Worm (Caenorhabditis elegans) whole organism, L1 larva: Measurements from ENCODE around the gene attf-3.
A peak's percentile ranks its signal among the peaks of the same experiment; 100 is the strongest.

ENCODE experiments used
- C04F5.9 ChIP-seq: sonication (generic microtip); optimal IDR thresholded peaks from 2 replicates; lab custom pipeline; 2016; ENCODE audit warnings: missing genetic modification characterization, missing compliant biosample characterization
- C16A3.4 ChIP-seq: fragments of 150-350 bp; optimal IDR thresholded peaks from 2 replicates; lab custom pipeline; 2014; ENCODE audit warnings: missing biosample characterization, missing genetic modification characterization
- C34B4.2 ChIP-seq: sonication (generic microtip); optimal IDR thresholded peaks from 2 replicates; lab custom pipeline; 2017; ENCODE audit warnings: mild to moderate bottlenecking, missing genetic modification characterization, missing compliant biosample characterization
- aha-1 ChIP-seq: fragments of 150-350 bp; optimal IDR thresholded peaks from 2 replicates; lab custom pipeline; 2014; ENCODE audit warnings: missing biosample characterization, missing genetic modification characterization
- ceh-82 ChIP-seq, 3 experiments: fragments of 150-350 bp in 1 of 3; sonication (generic microtip) in 2 of 3; optimal IDR thresholded peaks; 2 replicates each; lab custom pipeline; 2014 to 2017; ENCODE audit warnings: missing biosample characterization in 3 of 3, missing genetic modification characterization in 3 of 3
- ceh-90 ChIP-seq: sonication (generic microtip); optimal IDR thresholded peaks from 2 replicates; lab custom pipeline; 2016; ENCODE audit warnings: missing genetic modification characterization, missing compliant biosample characterization
- ces-1 ChIP-seq: fragments of 150-350 bp; optimal IDR thresholded peaks from 2 replicates; lab custom pipeline; 2014; ENCODE audit warnings: missing biosample characterization, missing genetic modification reagents, missing genetic modification characterization
- dpl-1 ChIP-seq, 3 experiments: fragments of 150-350 bp in 2 of 3; sonication (generic microtip) in 1 of 3; optimal IDR thresholded peaks; 2 replicates each; lab custom pipeline; 2014 to 2017; ENCODE audit warnings: missing biosample characterization in 3 of 3, missing genetic modification characterization in 3 of 3, missing genetic modification reagents in 3 of 3
- efl-1 ChIP-seq, 4 experiments: fragments of 150-350 bp; optimal IDR thresholded peaks in 3 of 4; peaks in 1 of 4; 1 replicate in 1 of 4; 2 replicates in 3 of 4; lab custom pipeline; 2014; ENCODE audit warnings: missing biosample characterization in 2 of 4, missing genetic modification characterization in 2 of 4, missing genetic modification reagents in 2 of 4
- egl-13 ChIP-seq: sonication (generic microtip); optimal IDR thresholded peaks from 2 replicates; lab custom pipeline; 2016; ENCODE audit warnings: missing genotype, missing genetic modification reagents, missing genetic modification characterization, missing compliant biosample characterization
- elt-2 ChIP-seq: sonication (generic microtip); optimal IDR thresholded peaks from 2 replicates; lab custom pipeline; 2016; ENCODE audit warnings: missing genetic modification characterization, mild to moderate bottlenecking, inconsistent platforms, missing compliant biosample characterization, missing genetic modification reagents
- ets-5 ChIP-seq: fragments of 200-800 bp; sonication (Bioruptor generic); IDR thresholded peaks from 2 replicates; pipeline ENCODE4 v1.3.6; 2022; ENCODE audit warnings: missing genetic modification characterization, missing compliant biosample characterization
- fkh-10 ChIP-seq: sonication (generic microtip); optimal IDR thresholded peaks from 2 replicates; lab custom pipeline; 2017; ENCODE audit warnings: missing biosample characterization, missing genetic modification reagents, missing genetic modification characterization
- fkh-4 ChIP-seq: sonication (generic microtip); optimal IDR thresholded peaks from 2 replicates; lab custom pipeline; 2016; ENCODE audit warnings: missing compliant biosample characterization, missing genetic modification characterization, borderline replicate concordance
- fkh-8 ChIP-seq: sonication (generic microtip); optimal IDR thresholded peaks from 2 replicates; lab custom pipeline; 2016; ENCODE audit warnings: mild to moderate bottlenecking, missing genetic modification characterization, missing compliant biosample characterization
- isw-1 ChIP-seq: fragments of 200-800 bp; sonication (Bioruptor generic); IDR thresholded peaks from 2 replicates; pipeline ENCODE4 v1.3.6; 2022; ENCODE audit warnings: missing genetic modification characterization, missing compliant biosample characterization
- lin-13 ChIP-seq: fragments of 150-350 bp; optimal IDR thresholded peaks from 2 replicates; lab custom pipeline; 2014; ENCODE audit warnings: missing biosample characterization, missing genetic modification reagents, missing genetic modification characterization
- lin-14 ChIP-seq: fragments of 200-800 bp; sonication (Bioruptor generic); optimal IDR thresholded peaks from 2 replicates; lab custom pipeline; 2018; ENCODE audit warnings: mild to moderate bottlenecking, missing genetic modification characterization, moderate library complexity, missing compliant biosample characterization
- lin-15B ChIP-seq: fragments of 150-350 bp; sonication (generic microtip); optimal IDR thresholded peaks from 3 replicates; lab custom pipeline; 2014; ENCODE audit warnings: missing biosample characterization, missing genetic modification characterization
- lir-3 ChIP-seq: sonication (generic microtip); optimal IDR thresholded peaks from 2 replicates; lab custom pipeline; 2016; ENCODE audit warnings: mild to moderate bottlenecking, missing genetic modification characterization, moderate library complexity, missing compliant biosample characterization; ENCODE audit not compliant: poor library complexity
- lsy-2 ChIP-seq, 2 experiments: fragments of 150-350 bp; optimal IDR thresholded peaks; 2 replicates each; lab custom pipeline; 2014; ENCODE audit warnings: missing biosample characterization in 2 of 2, missing genetic modification characterization in 2 of 2
- mab-9 ChIP-seq: fragments of 200-800 bp; sonication (Bioruptor generic); IDR thresholded peaks from 2 replicates; pipeline ENCODE4 v1.3.6; 2022; ENCODE audit warnings: missing genetic modification reagents, missing genetic modification characterization, missing compliant biosample characterization
- mdl-1 ChIP-seq, 2 experiments: fragments of 150-350 bp; optimal IDR thresholded peaks; 2 replicates each; lab custom pipeline; 2014 to 2017; ENCODE audit warnings: missing biosample characterization in 2 of 2, missing genetic modification characterization in 2 of 2, inconsistent platforms in 1 of 2
- nhr-11 ChIP-seq: fragments of 150-350 bp; optimal IDR thresholded peaks from 2 replicates; lab custom pipeline; 2014; ENCODE audit warnings: missing biosample characterization, missing genetic modification characterization
- nhr-47 ChIP-seq: sonication (generic microtip); optimal IDR thresholded peaks from 2 replicates; lab custom pipeline; 2016; ENCODE audit warnings: mild to moderate bottlenecking, missing genetic modification characterization, moderate library complexity, missing compliant biosample characterization
- nhr-71 ChIP-seq: sonication (generic microtip); optimal IDR thresholded peaks from 2 replicates; lab custom pipeline; 2016; ENCODE audit warnings: mild to moderate bottlenecking, missing genetic modification characterization, moderate library complexity, missing compliant biosample characterization
- nhr-76 ChIP-seq: sonication (generic microtip); optimal IDR thresholded peaks from 2 replicates; lab custom pipeline; 2017; ENCODE audit warnings: missing biosample characterization, missing genetic modification characterization
- nhr-77 ChIP-seq: fragments of 150-350 bp; optimal IDR thresholded peaks from 2 replicates; lab custom pipeline; 2014; ENCODE audit warnings: missing biosample characterization, missing genetic modification characterization
- nhr-85 ChIP-seq: sonication (generic microtip); peaks from one replicate; lab custom pipeline; 2016; ENCODE audit warnings: missing genetic modification characterization, inconsistent platforms, missing compliant biosample characterization
- nhr-90 ChIP-seq: sonication (generic microtip); optimal IDR thresholded peaks from 2 replicates; lab custom pipeline; 2016; ENCODE audit warnings: mild to moderate bottlenecking, missing genetic modification characterization, missing compliant biosample characterization; ENCODE audit not compliant: poor library complexity
- pag-3 ChIP-seq: sonication (generic microtip); optimal IDR thresholded peaks from 2 replicates; lab custom pipeline; 2017; ENCODE audit warnings: missing genetic modification characterization, mild to moderate bottlenecking, missing compliant biosample characterization, antibody characterized with exemption, borderline replicate concordance; ENCODE audit not compliant: insufficient read depth
- pax-3 ChIP-seq: fragments of 200-800 bp; sonication (Bioruptor generic); optimal IDR thresholded peaks from 2 replicates; lab custom pipeline; 2018; ENCODE audit warnings: mild to moderate bottlenecking, missing genetic modification characterization, moderate library complexity, missing compliant biosample characterization
- skn-1 ChIP-seq: fragments of 150-350 bp; optimal IDR thresholded peaks from 2 replicates; lab custom pipeline; 2014; ENCODE audit warnings: missing biosample characterization, missing genetic modification characterization
- snu-23 ChIP-seq: sonication (generic microtip); optimal IDR thresholded peaks from 2 replicates; lab custom pipeline; 2016; ENCODE audit warnings: missing genetic modification characterization, missing compliant biosample characterization
- swsn-7 ChIP-seq: sonication (generic microtip); optimal IDR thresholded peaks from 2 replicates; lab custom pipeline; 2016; ENCODE audit warnings: missing genetic modification characterization, missing compliant biosample characterization
- tbx-2 ChIP-seq: sonication (generic microtip); optimal IDR thresholded peaks from 2 replicates; lab custom pipeline; 2016; ENCODE audit warnings: missing genetic modification characterization, missing compliant biosample characterization
- tlp-1 ChIP-seq: fragments of 150-350 bp; optimal IDR thresholded peaks from 2 replicates; lab custom pipeline; 2014; ENCODE audit warnings: missing biosample characterization, missing genetic modification characterization
- unc-130 ChIP-seq: fragments of 150-350 bp; optimal IDR thresholded peaks from 2 replicates; lab custom pipeline; 2017; ENCODE audit warnings: missing biosample characterization, missing genetic modification characterization, inconsistent platforms
- unc-62 ChIP-seq: fragments of 150-350 bp; optimal IDR thresholded peaks from 2 replicates; lab custom pipeline; 2014; ENCODE audit warnings: missing biosample characterization, missing genetic modification reagents, missing genetic modification characterization
- unc-86 ChIP-seq: sonication (generic microtip); optimal IDR thresholded peaks from 2 replicates; lab custom pipeline; 2016; ENCODE audit warnings: missing genetic modification characterization, missing compliant biosample characterization
- vab-15 ChIP-seq: sonication (generic microtip); optimal IDR thresholded peaks from 2 replicates; lab custom pipeline; 2017; ENCODE audit warnings: missing genotype, mild to moderate bottlenecking, missing genetic modification characterization, missing compliant biosample characterization
- xbp-1 ChIP-seq: sonication (generic microtip); optimal IDR thresholded peaks from 2 replicates; lab custom pipeline; 2016; ENCODE audit warnings: missing genetic modification characterization, missing compliant biosample characterization
- ztf-4 ChIP-seq: fragments of 150-350 bp; optimal IDR thresholded peaks from 2 replicates; lab custom pipeline; 2014; ENCODE audit warnings: missing biosample characterization, missing genetic modification characterization

attf-3 gene

DNA sequence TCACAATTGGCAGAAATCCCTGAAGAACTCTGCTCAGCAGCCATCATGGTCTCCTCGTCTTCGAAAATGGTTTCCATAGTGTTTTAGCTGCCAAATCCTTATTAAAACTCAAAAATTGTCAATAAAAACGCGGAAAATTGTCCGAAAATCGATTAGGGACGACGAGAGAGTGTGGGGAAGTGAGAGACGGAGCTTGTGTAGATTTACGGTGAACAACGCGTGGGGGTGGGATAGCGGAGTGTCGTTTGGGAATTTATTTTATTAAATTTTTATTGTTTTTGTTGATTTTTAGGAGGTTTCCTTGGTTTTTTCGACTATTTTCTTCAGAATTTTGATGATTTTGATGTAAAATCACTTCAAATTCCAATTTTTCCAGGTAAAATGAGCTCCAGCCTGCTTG lies 999 bp upstream of the attf-3 start, which contains the start of the genes F54C4.4 and mrpl-40 (continued):
- TF ChIP-seq tlp-1 (tag; lab: Kevin White, UChicago), result no peak

DNA sequence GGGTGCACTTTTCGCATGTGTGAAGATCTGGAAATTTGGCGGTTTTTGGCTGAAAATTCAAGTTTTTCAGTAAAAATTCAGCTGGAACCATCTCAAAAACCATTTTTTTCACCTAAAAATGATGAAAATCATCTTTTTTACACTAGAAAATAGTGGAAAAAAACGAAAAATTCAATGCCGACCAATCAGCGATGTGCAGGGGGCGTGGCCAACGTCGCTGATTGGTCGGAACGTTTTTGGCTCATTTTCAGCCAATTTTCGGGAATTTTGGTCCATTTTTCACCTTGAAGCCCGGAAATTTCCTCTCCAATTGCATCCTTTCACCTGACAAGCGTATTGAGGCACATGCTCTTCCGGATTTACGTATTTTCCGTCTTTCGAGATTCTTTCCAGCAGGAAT lies 1.8 kb downstream of the attf-3 start:
- TF ChIP-seq tlp-1 (tag; lab: Kevin White, UChicago), result no peak
- TF ChIP-seq efl-1 (optimal IDR thresholded peaks at IDR 0.05; lab: Kevin White, UChicago), result no peak
- peak in 1 of 2 experiments; percentile 25 for TF ChIP-seq efl-1 (GFP tag; optimal IDR thresholded peaks at IDR 0.05 in 1 of 2; lab: Kevin White, UChicago)
- peak; percentile 56 for TF ChIP-seq nhr-85 (tag; lab: Kevin White, UChicago)

DNA sequence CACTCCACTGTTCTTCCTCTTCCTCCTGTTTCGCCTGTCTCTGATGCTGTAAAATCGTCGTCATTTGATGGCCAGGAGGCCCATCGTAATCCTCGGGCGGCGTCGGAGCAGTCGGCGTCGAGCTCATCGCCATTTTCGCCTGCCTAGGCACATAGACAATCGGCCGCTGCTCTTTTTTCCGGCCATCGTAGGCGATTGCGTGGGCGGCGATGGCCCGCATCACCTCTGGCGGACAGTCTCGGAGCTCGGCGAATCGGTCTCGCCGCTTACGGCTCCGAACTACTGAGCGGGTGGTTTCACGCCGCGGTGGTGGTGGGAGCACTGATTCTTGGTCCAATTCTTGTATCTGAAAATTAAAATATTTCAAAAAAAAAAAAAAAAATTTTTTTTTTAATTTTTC lies 14.1 kb downstream of the attf-3 start:
- TF ChIP-seq nhr-76 (no peak), ces-1 (no peak), aha-1 (no peak), nhr-47 (tag; lab: Kevin White, UChicago) (no peak), swsn-7 (tag; lab: Kevin White, UChicago) (no peak), ztf-4 (tag; lab: Kevin White, UChicago) (no peak), fkh-10 (GFP tag; lab: Kevin White, UChicago) (no peak), lsy-2 (tag; optimal IDR thresholded peaks at IDR 0.05; lab: Kevin White, UChicago) (no peak), pax-3 (no peak)

DNA sequence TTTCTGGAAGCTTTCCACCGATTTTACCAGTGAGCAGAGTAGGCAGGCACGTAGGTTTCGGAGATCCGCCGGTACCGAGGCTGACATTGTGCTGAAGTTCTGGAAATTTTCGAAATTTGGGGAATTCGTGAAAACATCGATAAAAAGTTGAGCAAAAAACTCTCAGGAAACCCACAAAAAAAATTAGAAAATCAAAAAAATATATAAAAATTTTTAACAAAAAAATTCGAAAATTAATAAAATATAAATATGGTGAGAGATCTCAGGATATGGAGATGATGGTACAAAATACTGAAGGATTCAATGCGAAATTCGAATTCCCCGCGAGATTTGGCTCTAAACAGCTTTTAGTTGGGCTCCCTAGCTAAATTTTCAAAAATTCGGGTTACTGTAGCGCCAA lies 16.5 kb downstream of the attf-3 start, which contains the start of gene spt-4:
TSS of gene spt-4 (minus strand) at position 101 of the 400 bp plus-strand sequence.
- TF ChIP-seq nhr-85 (tag; lab: Kevin White, UChicago) (no peak), mab-9 (no peak), tbx-2 (tag; lab: Kevin White, UChicago) (no peak), xbp-1 (no peak), dpl-1 (GFP tag; optimal IDR thresholded peaks at IDR 0.05; lab: Kevin White, UChicago) (no peak), lir-3 (tag; lab: Kevin White, UChicago) (no peak), egl-13 (tag; lab: Kevin White, UChicago) (no peak), nhr-77 (no peak), vab-15 (tag; lab: Kevin White, UChicago) (no peak), unc-86 (tag; lab: Kevin White, UChicago) (no peak), lin-15B (tag; lab: Kevin White, UChicago) (no peak), isw-1 (GFP tag; lab: Robert Waterston, UW) (no peak), skn-1 (tag; lab: Kevin White, UChicago) (no peak), ceh-90 (tag; lab: Kevin White, UChicago) (no peak), nhr-47 (tag; lab: Kevin White, UChicago) (no peak), elt-2 (tag; lab: Kevin White, UChicago) (no peak)

DNA sequence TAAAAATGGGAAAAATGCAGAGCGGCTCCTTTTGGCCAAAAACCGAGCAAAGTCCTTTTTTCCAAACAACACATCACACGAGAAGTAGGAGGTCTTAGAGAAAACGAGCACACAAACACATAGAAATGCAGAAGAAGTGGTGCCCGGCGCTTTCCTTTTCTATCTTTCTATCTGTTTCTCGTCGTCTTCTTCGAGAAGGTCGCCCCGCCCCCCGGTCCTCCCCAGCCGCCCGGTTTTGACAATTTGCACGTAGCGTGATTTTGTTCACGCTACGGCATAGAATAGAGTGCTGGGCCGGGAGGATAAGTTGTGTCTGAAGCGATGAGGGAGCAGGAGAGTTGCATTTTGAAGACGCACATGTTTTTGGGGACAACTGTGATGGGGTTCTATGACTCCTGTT lies 19.2 kb downstream of the attf-3 start:
- peak; percentile 15 to 40 for TF ChIP-seq lsy-2 (tag; optimal IDR thresholded peaks at IDR 0.05; lab: Kevin White, UChicago)
- TF ChIP-seq lin-14 (GFP tag; lab: Kevin White, UChicago), result peak; percentile 94
- TF ChIP-seq snu-23 (GFP tag; lab: Kevin White, UChicago), result peak; percentile 48
- peak; percentile 67 for TF ChIP-seq nhr-71 (tag; lab: Kevin White, UChicago)
- no peak for TF ChIP-seq pag-3 (tag; lab: Kevin White, UChicago)
- TF ChIP-seq ceh-82 (tag; optimal IDR thresholded peaks at IDR 0.05; lab: Kevin White, UChicago), result peak in 1 of 3 experiments; percentile 72
- TF ChIP-seq pax-3, result no peak
- no peak for TF ChIP-seq vab-15 (tag; lab: Kevin White, UChicago)
- peak; percentile 74 for TF ChIP-seq fkh-8 (tag; lab: Kevin White, UChicago)
- TF ChIP-seq fkh-10 (GFP tag; lab: Kevin White, UChicago), result no peak
- TF ChIP-seq xbp-1, result peak; percentile 24
- TF ChIP-seq fkh-4 (tag; lab: Kevin White, UChicago), result no peak
- TF ChIP-seq unc-130 (tag; lab: Kevin White, UChicago), result no peak
- TF ChIP-seq ets-5 (GFP tag; lab: Robert Waterston, UW), result no peak
- TF ChIP-seq nhr-47 (tag; lab: Kevin White, UChicago), result peak; percentile 46
- peak; percentile 34 for TF ChIP-seq isw-1 (GFP tag; lab: Robert Waterston, UW)
- TF ChIP-seq C34B4.2 (tag; lab: Kevin White, UChicago), result no peak
- no peak for TF ChIP-seq ces-1
- no peak for TF ChIP-seq C16A3.4 (tag; lab: Kevin White, UChicago)
- no peak for TF ChIP-seq C04F5.9
- no peak for TF ChIP-seq nhr-11
- peak; percentile 23 for TF ChIP-seq lin-13 (GFP tag; lab: Kevin White, UChicago)
- TF ChIP-seq tbx-2 (tag; lab: Kevin White, UChicago), result no peak
- TF ChIP-seq unc-62 (GFP tag; lab: Kevin White, UChicago), result no peak
- no peak for TF ChIP-seq nhr-90 (tag; lab: Kevin White, UChicago)
- TF ChIP-seq aha-1, result peak; percentile 95
- TF ChIP-seq mdl-1 (tag; optimal IDR thresholded peaks at IDR 0.05; lab: Kevin White, UChicago), result peak in 1 of 2 experiments; percentile 19
- TF ChIP-seq dpl-1 (GFP tag; optimal IDR thresholded peaks at IDR 0.05; lab: Kevin White, UChicago), result peak in 1 of 3 experiments; percentile 10
